Worm (Caenorhabditis elegans) whole organism, early embryonic: ENCODE measurements around the gene acdh-10.

ENCODE experiments used
- ama-1 ChIP-seq: fragments of 150-350 bp; optimal IDR thresholded peaks from 2 replicates; lab custom pipeline; 2014
- ets-7 ChIP-seq: sonication (generic microtip); optimal IDR thresholded peaks from 2 replicates; lab custom pipeline; 2016; ENCODE audit warnings: missing genotype, missing genetic modification characterization, missing compliant biosample characterization
- pes-1 ChIP-seq: fragments of 200-800 bp; sonication (Bioruptor generic); IDR thresholded peaks from 2 replicates; pipeline ENCODE4 v1.3.6; 2022; ENCODE audit warnings: missing genetic modification reagents, missing genetic modification characterization, missing compliant biosample characterization
- tbx-11 ChIP-seq: fragments of 200-800 bp; sonication (Bioruptor generic); IDR thresholded peaks from 2 replicates; pipeline ENCODE4 v1.3.6; 2022; ENCODE audit warnings: missing genetic modification characterization, missing compliant biosample characterization
- tbx-37 ChIP-seq: fragments of 200-800 bp; sonication (Bioruptor generic); conservative IDR thresholded peaks from 2 replicates; pipeline ENCODE4 v1.3.6; 2022; ENCODE audit warnings: missing genetic modification reagents, missing genetic modification characterization, missing compliant biosample characterization
- tra-4 ChIP-seq: sonication (generic microtip); optimal IDR thresholded peaks from 2 replicates; lab custom pipeline; 2017; ENCODE audit warnings: missing genetic modification characterization, missing compliant biosample characterization

DNA sequence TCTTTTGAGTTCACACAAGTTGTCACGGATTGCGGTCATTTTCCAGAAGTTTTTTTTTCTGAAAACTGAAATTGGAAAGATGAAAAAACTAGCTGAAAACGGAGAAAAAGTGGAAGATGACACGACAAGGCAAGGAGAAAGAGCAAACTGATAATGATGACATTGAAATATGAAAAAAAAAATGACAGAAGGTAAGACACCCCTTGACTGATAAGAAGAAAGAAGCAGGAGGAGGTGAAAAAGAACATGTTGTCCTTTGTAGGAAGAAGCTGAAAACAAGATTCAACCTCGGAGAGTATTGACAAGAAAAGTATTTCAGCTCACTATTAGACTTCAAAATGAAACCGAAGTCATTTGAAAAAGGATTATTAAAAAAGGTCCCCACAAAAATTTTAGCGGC lies 19.6 kb downstream of the acdh-10 start, which contains the start of gene B0302.5:
- TF ChIP-seq ets-7 (tag; lab: Kevin White, UChicago): no peak
- no peak for TF ChIP-seq tra-4 (tag; lab: Kevin White, UChicago)
- TF ChIP-seq tbx-37 (GFP tag; lab: Robert Waterston, UW): no peak
- no peak for TF ChIP-seq ama-1
- TF ChIP-seq tbx-11 (GFP tag; lab: Robert Waterston, UW): no peak
- TF ChIP-seq pes-1 (GFP tag; lab: Robert Waterston, UW): no peak
